Worm (Caenorhabditis elegans) whole organism, L3 larva: ENCODE measurements around the gene dop-4.

Experiments used
- R02D3.7 ChIP-seq: fragments of 150-350 bp; optimal IDR thresholded peaks from 2 replicates; lab custom pipeline; 2014; ENCODE audit warnings: missing biosample characterization, missing genetic modification characterization
- aly-2 ChIP-seq: fragments of 150-350 bp; optimal IDR thresholded peaks from 2 replicates; lab custom pipeline; 2014; ENCODE audit warnings: missing biosample characterization, missing genetic modification characterization
- ama-1 ChIP-seq: fragments of 150-350 bp; optimal IDR thresholded peaks from 2 replicates; lab custom pipeline; 2018
- ceh-16 ChIP-seq: sonication (generic microtip); optimal IDR thresholded peaks from 2 replicates; lab custom pipeline; 2017; ENCODE audit warnings: missing biosample characterization, missing genetic modification characterization
- ceh-82 ChIP-seq: fragments of 150-350 bp; optimal IDR thresholded peaks from 2 replicates; lab custom pipeline; 2014; ENCODE audit warnings: missing biosample characterization, missing genetic modification characterization
- ceh-9 ChIP-seq: sonication (generic microtip); optimal IDR thresholded peaks from 2 replicates; lab custom pipeline; 2018; ENCODE audit warnings: missing biosample characterization, missing genetic modification characterization
- egl-5 ChIP-seq: fragments of 150-350 bp; optimal IDR thresholded peaks from 2 replicates; lab custom pipeline; 2017; ENCODE audit warnings: missing biosample characterization, missing genetic modification reagents, missing genetic modification characterization, inconsistent platforms
- elt-1 ChIP-seq: fragments of 150-350 bp; optimal IDR thresholded peaks from 2 replicates; lab custom pipeline; 2014; ENCODE audit warnings: missing biosample characterization, missing genetic modification characterization
- elt-2 ChIP-seq: sonication (generic microtip); optimal IDR thresholded peaks from 2 replicates; lab custom pipeline; 2016; ENCODE audit warnings: missing genetic modification reagents, mild to moderate bottlenecking, missing genetic modification characterization, missing compliant biosample characterization
- fkh-10 ChIP-seq: sonication (generic microtip); optimal IDR thresholded peaks from 2 replicates; lab custom pipeline; 2017; ENCODE audit warnings: missing biosample characterization, missing genetic modification reagents, missing genetic modification characterization
- fkh-2 ChIP-seq: fragments of 150-350 bp; optimal IDR thresholded peaks from 2 replicates; lab custom pipeline; 2014; ENCODE audit warnings: missing biosample characterization, missing genetic modification reagents, missing genetic modification characterization
- hmg-11 ChIP-seq: sonication (generic microtip); optimal IDR thresholded peaks from 2 replicates; lab custom pipeline; 2016; ENCODE audit warnings: missing genetic modification characterization, missing compliant biosample characterization
- jun-1 ChIP-seq: fragments of 150-350 bp; optimal IDR thresholded peaks from 2 replicates; lab custom pipeline; 2014; ENCODE audit warnings: missing biosample characterization, missing genetic modification reagents, missing genetic modification characterization
- lin-15B ChIP-seq: fragments of 150-350 bp; optimal IDR thresholded peaks from 2 replicates; lab custom pipeline; 2014; ENCODE audit warnings: missing biosample characterization, missing genetic modification characterization
- lin-39 ChIP-seq: fragments of 150-350 bp; optimal IDR thresholded peaks from 2 replicates; lab custom pipeline; 2018; ENCODE audit warnings: missing biosample characterization, missing genetic modification reagents, missing genetic modification characterization
- lsy-12 ChIP-seq: sonication (generic microtip); optimal IDR thresholded peaks from 2 replicates; lab custom pipeline; 2016; ENCODE audit warnings: mild to moderate bottlenecking, missing genetic modification characterization, missing compliant biosample characterization
- nfya-1 ChIP-seq: sonication (generic microtip); optimal IDR thresholded peaks from 2 replicates; lab custom pipeline; 2017; ENCODE audit warnings: missing genetic modification characterization, mild to moderate bottlenecking, missing compliant biosample characterization, antibody characterized with exemption, moderate library complexity; ENCODE audit not compliant: insufficient read depth
- nhr-11 ChIP-seq: fragments of 150-350 bp; optimal IDR thresholded peaks from 2 replicates; lab custom pipeline; 2014; ENCODE audit warnings: missing biosample characterization, missing genetic modification characterization
- nhr-23 ChIP-seq: fragments of 150-350 bp; optimal IDR thresholded peaks from 2 replicates; lab custom pipeline; 2014; ENCODE audit warnings: missing biosample characterization, missing genetic modification reagents, missing genetic modification characterization
- nhr-237 ChIP-seq: fragments of 150-350 bp; optimal IDR thresholded peaks from 2 replicates; lab custom pipeline; 2014; ENCODE audit warnings: missing biosample characterization, missing genetic modification characterization
- nhr-25 ChIP-seq: sonication (generic microtip); optimal IDR thresholded peaks from 2 replicates; lab custom pipeline; 2017; ENCODE audit warnings: missing biosample characterization, missing genetic modification characterization
- nhr-67 ChIP-seq: fragments of 150-350 bp; optimal IDR thresholded peaks from 2 replicates; lab custom pipeline; 2014; ENCODE audit warnings: missing biosample characterization, missing genetic modification characterization
- nhr-76 ChIP-seq: fragments of 150-350 bp; sonication (generic microtip); optimal IDR thresholded peaks from 5 replicates; lab custom pipeline; 2014; ENCODE audit warnings: missing biosample characterization, missing genetic modification characterization
- pha-4 ChIP-seq: fragments of 150-350 bp; optimal IDR thresholded peaks from 2 replicates; lab custom pipeline; 2014; ENCODE audit warnings: missing biosample characterization, missing genetic modification reagents, missing genetic modification characterization
- pqm-1 ChIP-seq: fragments of 150-350 bp; optimal IDR thresholded peaks from 2 replicates; lab custom pipeline; 2017; ENCODE audit warnings: missing biosample characterization, missing genetic modification characterization, inconsistent platforms
- sea-2 ChIP-seq: fragments of 150-350 bp; sonication (generic microtip); optimal IDR thresholded peaks from 4 replicates; lab custom pipeline; 2014; ENCODE audit warnings: missing biosample characterization, missing genetic modification reagents, missing genetic modification characterization
- skn-1 ChIP-seq: fragments of 150-350 bp; optimal IDR thresholded peaks from 2 replicates; lab custom pipeline; 2014; ENCODE audit warnings: missing biosample characterization, missing genetic modification characterization
- snpc-4 ChIP-seq: fragments of 150-350 bp; optimal IDR thresholded peaks from 2 replicates; lab custom pipeline; 2014; ENCODE audit warnings: missing biosample characterization, missing genetic modification characterization
- tbx-2 ChIP-seq: sonication (generic microtip); optimal IDR thresholded peaks from 2 replicates; lab custom pipeline; 2016; ENCODE audit warnings: mild to moderate bottlenecking, missing genetic modification characterization, missing compliant biosample characterization
- unc-62 ChIP-seq: fragments of 150-350 bp; sonication (generic microtip); optimal IDR thresholded peaks from 4 replicates; lab custom pipeline; 2014; ENCODE audit warnings: missing biosample characterization, missing genetic modification reagents, missing genetic modification characterization
- zag-1 ChIP-seq: fragments of 150-350 bp; optimal IDR thresholded peaks from 2 replicates; lab custom pipeline; 2014; ENCODE audit warnings: missing biosample characterization, missing genetic modification characterization
- ztf-11 ChIP-seq: fragments of 150-350 bp; optimal IDR thresholded peaks from 2 replicates; lab custom pipeline; 2014; ENCODE audit warnings: missing biosample characterization, missing genetic modification characterization
- ztf-4 ChIP-seq: fragments of 150-350 bp; optimal IDR thresholded peaks from 2 replicates; lab custom pipeline; 2014; ENCODE audit warnings: missing biosample characterization, missing genetic modification characterization

Gene dop-4

ce11 chrX:1322997-1323396 is 27.9 kb downstream of the dop-4 start (continued):
- TF ChIP-seq hmg-11 (tag; lab: Kevin White, UChicago) (peak; percentile 68), sea-2 (no peak), nhr-76 (tag; lab: Kevin White, UChicago) (no peak), R02D3.7 (peak; percentile 61), ceh-16 (no peak), ztf-11 (tag; lab: Kevin White, UChicago) (no peak), tbx-2 (tag; lab: Kevin White, UChicago) (peak; percentile 86), elt-1 (peak; percentile 63), ztf-4 (tag; lab: Kevin White, UChicago) (no peak), nhr-11 (tag; lab: Kevin White, UChicago) (peak; percentile 52), skn-1 (tag; lab: Kevin White, UChicago) (peak; percentile 78), fkh-10 (GFP tag; lab: Kevin White, UChicago) (peak; percentile 80)

- TF ChIP-seq lsy-12 (tag; lab: Kevin White, UChicago) (no peak), lin-15B (tag; lab: Kevin White, UChicago) (no peak), ceh-82 (tag; lab: Kevin White, UChicago) (no peak), nfya-1 (tag; lab: Kevin White, UChicago) (no peak)
These were observed 32.1 kb downstream of the dop-4 start for ce11 chrX:1327201-1327600.

ce11 chrX:1329847-1330246 is 34.8 kb downstream of the dop-4 start, which contains the start of gene F21E9.2:
Gene F21E9.2 (minus strand): TSS chrX:1329947.
- TF ChIP-seq zag-1 (tag; lab: Kevin White, UChicago) (no peak), skn-1 (tag; lab: Kevin White, UChicago) (no peak), lin-15B (tag; lab: Kevin White, UChicago) (no peak), tbx-2 (tag; lab: Kevin White, UChicago) (no peak), nhr-67 (no peak), snpc-4 (tag; lab: Kevin White, UChicago) (no peak), jun-1 (no peak)

- TF ChIP-seq ztf-11 (tag; lab: Kevin White, UChicago) (no peak), nhr-237 (no peak), pha-4 (tag; lab: Kevin White, UChicago) (peak; percentile 65), sea-2 (no peak), ceh-9 (tag; lab: Kevin White, UChicago) (no peak), nhr-25 (no peak), nhr-76 (tag; lab: Kevin White, UChicago) (no peak), fkh-2 (tag; lab: Kevin White, UChicago) (no peak), egl-5 (tag; lab: Kevin White, UChicago) (no peak), tbx-2 (tag; lab: Kevin White, UChicago) (no peak), hmg-11 (tag; lab: Kevin White, UChicago) (no peak), aly-2 (tag; lab: Kevin White, UChicago) (no peak), ztf-4 (tag; lab: Kevin White, UChicago) (no peak), nfya-1 (tag; lab: Kevin White, UChicago) (peak; percentile 6), unc-62 (GFP tag; lab: Kevin White, UChicago) (no peak), pqm-1 (tag; lab: Kevin White, UChicago) (peak; percentile 96), lsy-12 (tag; lab: Kevin White, UChicago) (no peak), nhr-23 (tag; lab: Kevin White, UChicago) (no peak), ama-1 (lab: Kevin White, UChicago) (no peak), elt-2 (tag; lab: Kevin White, UChicago) (peak; percentile 97), fkh-10 (GFP tag; lab: Kevin White, UChicago) (no peak), lin-39 (no peak), jun-1 (peak; percentile 29)
These were observed 42.0 kb downstream of the dop-4 start, which contains the start of gene ttr-37 for ce11 chrX:1337009-1337408. Gene ttr-37 (minus strand): TSS chrX:1337175.

- no peak for TF ChIP-seq R02D3.7
- TF ChIP-seq pha-4 (tag; lab: Kevin White, UChicago) = peak; percentile 18
- TF ChIP-seq elt-2 (tag; lab: Kevin White, UChicago) = peak; percentile 58
- peak; percentile 56 for TF ChIP-seq pqm-1 (tag; lab: Kevin White, UChicago)
- no peak for TF ChIP-seq lin-39
These were observed 42.8 kb downstream of the dop-4 start for ce11 chrX:1337834-1338233.
